Fruit fly (Drosophila melanogaster) whole organism, embryonic: ENCODE results near the gene CG2267.

Experiments used
- Bteb2 ChIP-seq: fragments of 200-800 bp; sonication (Bioruptor generic); optimal IDR thresholded peaks from 2 replicates; lab custom pipeline; 2016; ENCODE audit warnings: missing biosample characterization, missing genetic modification characterization
- CG10209 ChIP-seq: fragments of 200-800 bp; sonication (Bioruptor generic); optimal IDR thresholded peaks from 3 replicates; lab custom pipeline; 2017; ENCODE audit warnings: missing biosample characterization, mild to moderate bottlenecking, missing genetic modification characterization, missing genetic modification reagents
- CG11247 ChIP-seq: fragments of 200-800 bp; sonication (Bioruptor generic); IDR thresholded peaks from 2 replicates; pipeline ENCODE4 v1.3.6; 2022; ENCODE audit warnings: missing biosample characterization, missing genetic modification characterization
- CG11695 ChIP-seq: fragments of 200-800 bp; sonication (Bioruptor generic); IDR thresholded peaks from 3 replicates; pipeline ENCODE4 v1.3.6; 2022; ENCODE audit warnings: missing biosample characterization, missing genetic modification characterization
- CG12236 ChIP-seq: fragments of 200-800 bp; sonication (Bioruptor generic); optimal IDR thresholded peaks from 2 replicates; lab custom pipeline; 2016; ENCODE audit warnings: missing biosample characterization, missing genetic modification characterization
- CG15696 ChIP-seq: fragments of 200-800 bp; sonication (Bioruptor generic); optimal IDR thresholded peaks from 2 replicates; lab custom pipeline; 2019; ENCODE audit warnings: missing biosample characterization, mild to moderate bottlenecking, missing genetic modification characterization, moderate library complexity
- CG1647 ChIP-seq: fragments of 200-800 bp; sonication (Bioruptor generic); optimal IDR thresholded peaks from 3 replicates; lab custom pipeline; 2016; ENCODE audit warnings: missing biosample characterization, missing genetic modification characterization
- CG16863 ChIP-seq: fragments of 200-800 bp; sonication (Bioruptor generic); optimal IDR thresholded peaks from 3 replicates; lab custom pipeline; 2016; ENCODE audit warnings: missing biosample characterization, missing genetic modification characterization
- CG17359 ChIP-seq: fragments of 200-800 bp; sonication (Bioruptor generic); optimal IDR thresholded peaks from 3 replicates; lab custom pipeline; 2018; ENCODE audit warnings: missing biosample characterization, mild to moderate bottlenecking, missing genetic modification characterization, moderate library complexity
- CG18599 ChIP-seq: fragments of 200-800 bp; sonication (Bioruptor generic); optimal IDR thresholded peaks from 3 replicates; lab custom pipeline; 2017; ENCODE audit warnings: missing biosample characterization, missing genetic modification characterization, mild to moderate bottlenecking, moderate library complexity, missing genetic modification reagents
- CG18619 ChIP-seq: fragments of 200-800 bp; sonication (Bioruptor generic); optimal IDR thresholded peaks from 3 replicates; lab custom pipeline; 2017; ENCODE audit warnings: missing biosample characterization, mild to moderate bottlenecking, missing genetic modification characterization
- CG30020 ChIP-seq: fragments of 200-800 bp; optimal IDR thresholded peaks from 2 replicates; lab custom pipeline; 2019; ENCODE audit warnings: missing biosample characterization, mild to moderate bottlenecking, missing genetic modification characterization, moderate library complexity
- CG3847 ChIP-seq: fragments of 200-800 bp; sonication (Bioruptor generic); IDR thresholded peaks from 2 replicates; pipeline ENCODE4 v1.3.6; 2022; ENCODE audit warnings: missing biosample characterization, missing genetic modification characterization
- CG5953 ChIP-seq: fragments of 200-800 bp; sonication (Bioruptor generic); IDR thresholded peaks from 2 replicates; pipeline ENCODE4 v1.3.6; 2022; ENCODE audit warnings: missing biosample characterization, missing genetic modification characterization
- CG6689 ChIP-seq: fragments of 200-800 bp; sonication (Bioruptor generic); IDR thresholded peaks from 2 replicates; pipeline ENCODE4 v1.3.6; 2022; ENCODE audit warnings: missing biosample characterization, missing genetic modification characterization
- CG7786 ChIP-seq: fragments of 200-800 bp; sonication (Bioruptor generic); optimal IDR thresholded peaks from 2 replicates; lab custom pipeline; 2016; ENCODE audit warnings: missing biosample characterization, missing genetic modification characterization
- CG8281 ChIP-seq: fragments of 200-800 bp; sonication (Bioruptor generic); optimal IDR thresholded peaks from 2 replicates; lab custom pipeline; 2018; ENCODE audit warnings: missing biosample characterization, mild to moderate bottlenecking, missing genetic modification characterization, moderate library complexity
- CG9932 ChIP-seq: fragments of 200-800 bp; sonication (Bioruptor generic); IDR thresholded peaks from 2 replicates; pipeline ENCODE4 v1.3.6; 2022; ENCODE audit warnings: missing biosample characterization, missing genetic modification characterization
- CkIIα-i1 ChIP-seq: fragments of 200-800 bp; sonication (Bioruptor generic); IDR thresholded peaks from 2 replicates; pipeline ENCODE4 v1.3.6; 2022; ENCODE audit warnings: missing biosample characterization, missing genetic modification characterization
- Deaf1 ChIP-seq: fragments of 200-800 bp; optimal IDR thresholded peaks from 3 replicates; lab custom pipeline; 2019; ENCODE audit warnings: missing biosample characterization, mild to moderate bottlenecking, missing genetic modification characterization, moderate library complexity
- Dfd ChIP-seq, 2 experiments: fragments of >200 bp; optimal IDR thresholded peaks; 2 replicates each; lab custom pipeline; 2017; ENCODE audit warnings: missing biosample characterization in 2 of 2, missing genetic modification characterization in 2 of 2
- Eip74EF ChIP-seq, 2 experiments: fragments of 200-800 bp in 1 of 2; fragments of >200 bp in 1 of 2; sonication (Bioruptor generic) in 1 of 2; optimal IDR thresholded peaks; 2 replicates each; lab custom pipeline; 2017 to 2019; ENCODE audit warnings: missing biosample characterization in 2 of 2, missing genetic modification characterization in 2 of 2, mild to moderate bottlenecking in 1 of 2, moderate library complexity in 1 of 2
- GATAe ChIP-seq: fragments of 200-800 bp; sonication (Bioruptor generic); conservative IDR thresholded peaks from 2 replicates; pipeline ENCODE4 v1.3.6; 2022; ENCODE audit warnings: missing biosample characterization, missing genetic modification characterization
- HHEX ChIP-seq: fragments of 200-800 bp; sonication (Bioruptor generic); optimal IDR thresholded peaks from 3 replicates; lab custom pipeline; 2017; ENCODE audit warnings: missing biosample characterization, mild to moderate bottlenecking, missing genetic modification characterization, missing genetic modification reagents
- HLH54F ChIP-seq: fragments of 200-800 bp; sonication (Bioruptor generic); optimal IDR thresholded peaks from 3 replicates; lab custom pipeline; 2016; ENCODE audit warnings: missing biosample characterization, missing genetic modification characterization
- Hand ChIP-seq: fragments of 200-800 bp; sonication (Bioruptor generic); optimal IDR thresholded peaks from 2 replicates; lab custom pipeline; 2017; ENCODE audit warnings: mild to moderate bottlenecking, missing biosample characterization, missing genetic modification reagents, missing genetic modification characterization
- Hr51 ChIP-seq, 2 experiments: fragments of 200-800 bp; sonication (Bioruptor generic); optimal IDR thresholded peaks; 2 replicates in 1 of 2; 3 replicates in 1 of 2; lab custom pipeline; 2016 to 2018; ENCODE audit warnings: missing biosample characterization in 2 of 2, missing genetic modification characterization in 2 of 2, mild to moderate bottlenecking in 1 of 2, moderate library complexity in 1 of 2
- NC2β ChIP-seq: fragments of 200-800 bp; sonication (Bioruptor generic); optimal IDR thresholded peaks from 2 replicates; lab custom pipeline; 2016; ENCODE audit warnings: missing biosample characterization, missing genetic modification characterization
- NK7.1 ChIP-seq: fragments of 200-800 bp; sonication (Bioruptor generic); optimal IDR thresholded peaks from 3 replicates; lab custom pipeline; 2016; ENCODE audit warnings: missing biosample characterization, missing genetic modification characterization
- Xbp1 ChIP-seq: fragments of 200-800 bp; sonication (Bioruptor generic); optimal IDR thresholded peaks from 3 replicates; lab custom pipeline; 2016; ENCODE audit warnings: missing biosample characterization, mild to moderate bottlenecking, missing genetic modification characterization
- ato ChIP-seq: fragments of 200-800 bp; sonication (Bioruptor generic); IDR thresholded peaks from 2 replicates; pipeline ENCODE4 v1.3.6; 2022; ENCODE audit warnings: missing biosample characterization, missing genetic modification characterization; ENCODE audit not compliant: partially characterized antibody
- da ChIP-seq: fragments of 200-800 bp; sonication (Bioruptor generic); optimal IDR thresholded peaks from 2 replicates; lab custom pipeline; 2016; ENCODE audit warnings: missing biosample characterization, missing genetic modification characterization
- eve ChIP-seq, 2 experiments: fragments of >200 bp; optimal IDR thresholded peaks; 2 replicates each; lab custom pipeline; 2017; ENCODE audit warnings: missing biosample characterization in 2 of 2, missing genetic modification characterization in 2 of 2
- fd102C ChIP-seq: fragments of 200-800 bp; sonication (Bioruptor generic); optimal IDR thresholded peaks from 2 replicates; lab custom pipeline; 2018; ENCODE audit warnings: missing biosample characterization, mild to moderate bottlenecking, missing genetic modification characterization, moderate library complexity
- ftz-f1 ChIP-seq: fragments of 200-800 bp; sonication (Bioruptor generic); optimal IDR thresholded peaks from 2 replicates; lab custom pipeline; 2016; ENCODE audit warnings: missing biosample characterization, missing genetic modification characterization
- kah ChIP-seq: fragments of 200-800 bp; sonication (Bioruptor generic); optimal IDR thresholded peaks from 2 replicates; lab custom pipeline; 2018; ENCODE audit warnings: missing biosample characterization, mild to moderate bottlenecking, missing genetic modification characterization
- mld ChIP-seq: fragments of 200-800 bp; sonication (Bioruptor generic); IDR thresholded peaks from 3 replicates; pipeline ENCODE4 v1.3.6; 2022; ENCODE audit warnings: missing biosample characterization, missing genetic modification characterization; ENCODE audit not compliant: partially characterized antibody
- otp ChIP-seq: fragments of 200-800 bp; sonication (Bioruptor generic); IDR thresholded peaks from 3 replicates; pipeline ENCODE4, ENCODE4 v1.3.6; 2022; ENCODE audit warnings: missing biosample characterization, missing genetic modification characterization
- peb ChIP-seq: fragments of 200-800 bp; sonication (Bioruptor generic); IDR thresholded peaks from 2 replicates; pipeline ENCODE4 v1.3.6; 2022; ENCODE audit warnings: missing biosample characterization, missing genetic modification characterization
- prd ChIP-seq, 3 experiments: fragments of >200 bp in 2 of 3; fragments of 200-800 bp in 1 of 3; sonication (Bioruptor generic) in 1 of 3; optimal IDR thresholded peaks in 2 of 3; IDR thresholded peaks in 1 of 3; 2 replicates in 2 of 3; 3 replicates in 1 of 3; pipeline versions ENCODE4 v1.3.6 to Lab custom; 2017 to 2022; ENCODE audit warnings: missing biosample characterization in 1 of 3, missing genetic modification characterization in 1 of 3
- pzg ChIP-seq: fragments of 200-800 bp; sonication (Bioruptor generic); optimal IDR thresholded peaks from 3 replicates; lab custom pipeline; 2018; ENCODE audit warnings: missing biosample characterization, mild to moderate bottlenecking, missing genetic modification characterization, moderate library complexity
- sqz ChIP-seq: fragments of 200-800 bp; sonication (Bioruptor generic); optimal IDR thresholded peaks from 3 replicates; lab custom pipeline; 2018; ENCODE audit warnings: missing biosample characterization, mild to moderate bottlenecking, missing genetic modification characterization
- tgo ChIP-seq: fragments of 200-800 bp; sonication (Bioruptor generic); IDR thresholded peaks from 3 replicates; pipeline ENCODE4 v1.3.6; 2022; ENCODE audit warnings: missing biosample characterization, missing genetic modification characterization
- tna ChIP-seq: fragments of 200-800 bp; sonication (Bioruptor generic); IDR thresholded peaks from 2 replicates; pipeline ENCODE4 v1.3.6; 2022; ENCODE audit warnings: missing biosample characterization, missing genetic modification characterization; ENCODE audit not compliant: partially characterized antibody
- unc-4 ChIP-seq: fragments of 200-800 bp; sonication (Bioruptor generic); IDR thresholded peaks from 2 replicates; pipeline ENCODE4 v1.3.6; 2022; ENCODE audit warnings: missing biosample characterization, missing genetic modification characterization; ENCODE audit not compliant: partially characterized antibody
- unpg ChIP-seq: fragments of 200-800 bp; sonication (Bioruptor generic); optimal IDR thresholded peaks from 3 replicates; lab custom pipeline; 2018; ENCODE audit warnings: missing biosample characterization, mild to moderate bottlenecking, missing genetic modification characterization, moderate library complexity
- vfl ChIP-seq: fragments of 200-800 bp; sonication (Bioruptor generic); optimal IDR thresholded peaks from 2 replicates; lab custom pipeline; 2016; ENCODE audit warnings: missing biosample characterization, missing genetic modification characterization
- vvl ChIP-seq: fragments of 200-800 bp; sonication (Bioruptor generic); IDR thresholded peaks from 2 replicates; pipeline ENCODE4 v1.3.6; 2022; ENCODE audit warnings: missing biosample characterization, missing genetic modification characterization

Gene CG2267

dm6 chr3R:30601440-30602256, 27.2 kb downstream of the CG2267 start, which contains the start of the genes CG2246 and CG31021 (continued):
- peak; percentile 10 to 63 for TF ChIP-seq Hr51 (GFP tag; optimal IDR thresholded peaks at IDR 0.05; lab: Kevin White, UChicago)
- peak; percentile 86 for TF ChIP-seq CG9932
- peak; percentile 76 for TF ChIP-seq ato (GFP tag; lab: Robert Waterston, UW)
- TF ChIP-seq CG30020: peak; percentile 27
- peak; percentile 11 for TF ChIP-seq Deaf1 (tag; lab: Kevin White, UChicago)
- TF ChIP-seq CG12236 (GFP tag; lab: Kevin White, UChicago): no peak
- no peak for TF ChIP-seq CG8281
- TF ChIP-seq Xbp1 (GFP tag; lab: Kevin White, UChicago): peak; percentile 67
- no peak for TF ChIP-seq HHEX
- TF ChIP-seq vfl (GFP tag; lab: Kevin White, UChicago): peak; percentile 22
- no peak for TF ChIP-seq prd (optimal IDR thresholded peaks at IDR 0.05; lab: Kevin White, UChicago)
- TF ChIP-seq prd (GFP tag; IDR thresholded peaks at IDR 0.05; lab: Robert Waterston, UW): peak; percentile 51; the same call in 1 of the 3 replicates
- no peak for TF ChIP-seq CG10209
- TF ChIP-seq HLH54F (GFP tag; lab: Kevin White, UChicago): peak; percentile 72
- TF ChIP-seq Bteb2: peak; percentile 18
- TF ChIP-seq mld (GFP tag; lab: Robert Waterston, UW): 0 out of 3 replicates have a peak, but pooled peaks have one; percentile 60
- peak; percentile 19 for TF ChIP-seq CG17359 (tag; lab: Kevin White, UChicago)
- TF ChIP-seq pzg (GFP tag; lab: Kevin White, UChicago): peak; percentile 92
- TF ChIP-seq tna (GFP tag; lab: Robert Waterston, UW): peak; percentile 60
- TF ChIP-seq unc-4 (GFP tag; lab: Robert Waterston, UW): peak; percentile 77
- TF ChIP-seq eve (GFP tag; optimal IDR thresholded peaks at IDR 0.05; lab: Kevin White, UChicago): peak in 1 of 2 experiments; percentile 55
- TF ChIP-seq CG16863 (GFP tag; lab: Kevin White, UChicago): peak; percentile 63
- peak; percentile 56 for TF ChIP-seq CG7786 (GFP tag; lab: Kevin White, UChicago)
- TF ChIP-seq Dfd (GFP tag; optimal IDR thresholded peaks at IDR 0.05; lab: Kevin White, UChicago): no peak
- TF ChIP-seq tgo (GFP tag; lab: Robert Waterston, UW): peak; percentile 41
- no peak for TF ChIP-seq CG11695
- TF ChIP-seq otp (GFP tag; lab: Robert Waterston, UW): no peak
- no peak for TF ChIP-seq fd102C (GFP tag; lab: Kevin White, UChicago)
- TF ChIP-seq CG15696 (tag; lab: Kevin White, UChicago): peak; percentile 47
- no peak for TF ChIP-seq kah (GFP tag; lab: Kevin White, UChicago)
- TF ChIP-seq da: no peak
- TF ChIP-seq Eip74EF (GFP tag; optimal IDR thresholded peaks at IDR 0.05; lab: Kevin White, UChicago): no peak
- peak; percentile 13 for TF ChIP-seq CG1647 (GFP tag; lab: Kevin White, UChicago)
- no peak for TF ChIP-seq CG6689
- TF ChIP-seq CG3847 (GFP tag; lab: Robert Waterston, UW): peak; percentile 80
- no peak for TF ChIP-seq CkIIα-i1 (GFP tag; lab: Robert Waterston, UW)
- TF ChIP-seq GATAe (GFP tag; lab: Robert Waterston, UW): no peak
- no peak for TF ChIP-seq peb (GFP tag; lab: Robert Waterston, UW)
- TF ChIP-seq sqz (GFP tag; lab: Kevin White, UChicago): no peak
- peak; percentile 36 for TF ChIP-seq CG18619
- TF ChIP-seq NC2β: no peak
- no peak for TF ChIP-seq ftz-f1 (GFP tag; lab: Kevin White, UChicago)
- TF ChIP-seq NK7.1 (GFP tag; lab: Kevin White, UChicago): no peak
- no peak for TF ChIP-seq CG5953
- TF ChIP-seq vvl (GFP tag; lab: Robert Waterston, UW): peak; percentile 80; the same call in 1 of the 2 replicates
- peak; percentile 16 for TF ChIP-seq unpg (GFP tag; lab: Kevin White, UChicago)
- TF ChIP-seq CG11247 (GFP tag; lab: Robert Waterston, UW): peak; percentile 54; the same call in 1 of the 2 replicates
- TF ChIP-seq Hand (GFP tag; lab: Kevin White, UChicago): no peak
- TF ChIP-seq CG18599 (GFP tag; lab: Kevin White, UChicago): no peak
